Worm (Caenorhabditis elegans) whole organism, L1 larva: ENCODE data around the gene trx-2.

ENCODE experiments used
- aha-1 ChIP-seq: fragments of 150-350 bp; optimal IDR thresholded peaks from 2 replicates; lab custom pipeline; 2014; ENCODE audit warnings: missing biosample characterization, missing genetic modification characterization
- hpl-2 ChIP-seq: fragments of 150-350 bp; optimal IDR thresholded peaks from 2 replicates; lab custom pipeline; 2014; ENCODE audit warnings: missing biosample characterization, missing genetic modification reagents, missing genetic modification characterization
- lin-35 ChIP-seq, 2 experiments: fragments of 150-350 bp; optimal IDR thresholded peaks; 2 replicates each; lab custom pipeline; 2014; ENCODE audit warnings: missing biosample characterization in 2 of 2, missing genetic modification characterization in 2 of 2, missing genetic modification reagents in 2 of 2
- nhr-237 ChIP-seq: fragments of 150-350 bp; optimal IDR thresholded peaks from 2 replicates; lab custom pipeline; 2014; ENCODE audit warnings: missing biosample characterization, missing genetic modification characterization
- nhr-90 ChIP-seq: sonication (generic microtip); optimal IDR thresholded peaks from 2 replicates; lab custom pipeline; 2016; ENCODE audit warnings: mild to moderate bottlenecking, missing genetic modification characterization, missing compliant biosample characterization; ENCODE audit not compliant: poor library complexity
- pag-3 ChIP-seq: sonication (generic microtip); optimal IDR thresholded peaks from 2 replicates; lab custom pipeline; 2017; ENCODE audit warnings: missing genetic modification characterization, mild to moderate bottlenecking, missing compliant biosample characterization, antibody characterized with exemption, borderline replicate concordance; ENCODE audit not compliant: insufficient read depth
- vab-15 ChIP-seq: sonication (generic microtip); optimal IDR thresholded peaks from 2 replicates; lab custom pipeline; 2017; ENCODE audit warnings: missing genotype, mild to moderate bottlenecking, missing genetic modification characterization, missing compliant biosample characterization
- xbp-1 ChIP-seq: sonication (generic microtip); optimal IDR thresholded peaks from 2 replicates; lab custom pipeline; 2016; ENCODE audit warnings: missing genetic modification characterization, missing compliant biosample characterization

DNA sequence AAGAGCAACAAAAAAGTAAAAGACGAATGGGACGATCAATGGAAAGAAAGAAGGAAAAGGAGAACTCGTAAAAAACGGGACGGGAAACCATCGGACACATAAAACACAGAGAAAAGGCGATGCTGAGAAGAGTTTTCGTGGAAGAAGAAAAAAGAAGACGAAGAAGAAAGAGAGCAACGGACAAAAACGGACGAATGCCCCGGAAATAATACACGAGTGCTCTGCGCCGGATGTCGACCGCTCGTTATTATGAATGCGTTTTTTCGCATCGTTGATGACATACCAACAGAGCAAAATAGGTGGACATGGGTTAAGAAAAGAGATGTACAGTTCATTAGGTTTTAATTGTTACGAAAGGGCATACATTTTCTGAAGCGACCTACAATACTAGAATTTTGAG lies 38.9 kb upstream of the trx-2 start, which contains the start of gene Y22F5A.11:
- TF ChIP-seq xbp-1 (tag; lab: Kevin White, UChicago): no peak
- no peak for TF ChIP-seq pag-3 (tag; lab: Kevin White, UChicago)
- TF ChIP-seq nhr-237 (tag; lab: Kevin White, UChicago): no peak
- no peak for TF ChIP-seq lin-35 (GFP tag; optimal IDR thresholded peaks at IDR 0.05; lab: Kevin White, UChicago)
- no peak for TF ChIP-seq hpl-2 (GFP tag; lab: Kevin White, UChicago)
- no peak for TF ChIP-seq aha-1 (tag; lab: Kevin White, UChicago)
- TF ChIP-seq vab-15 (tag; lab: Kevin White, UChicago): no peak
- no peak for TF ChIP-seq nhr-90 (tag; lab: Kevin White, UChicago)
